Worm (Caenorhabditis elegans): ENCODE measurements around the gene pbs-1.

Gene pbs-1

ce11 chrIV:1720474-1720873 is 10.9 kb upstream of the pbs-1 start, which contains the start of gene epic-2:
TSS of gene epic-2 (plus strand) at chrIV:1720790.
- TF ChIP-seq ceh-48 (tag; optimal IDR thresholded peaks at IDR 0.05) (no peak), elt-4 (tag; optimal IDR thresholded peaks at IDR 0.05) (no peak), fkh-10 (GFP tag; optimal IDR thresholded peaks at IDR 0.05) (no peak), ttx-3 (tag; optimal IDR thresholded peaks at IDR 0.05) (no peak), gmeb-2 (tag; optimal IDR thresholded peaks at IDR 0.05) (no peak), F13H6.1 (tag; optimal IDR thresholded peaks at IDR 0.05) (no peak), mec-3 (tag; optimal IDR thresholded peaks at IDR 0.05; ENCODE audit: borderline replicate concordance) (no peak)

ce11 chrIV:1715705-1716104 is 6.2 kb upstream of the pbs-1 start:
- TF ChIP-seq nhr-11 (tag; optimal IDR thresholded peaks at IDR 0.05) (no peak), K02D7.2 (tag; optimal IDR thresholded peaks at IDR 0.05) (no peak), K09A11.1 (tag; optimal IDR thresholded peaks at IDR 0.05; ENCODE audit: insufficient read depth) (no peak), ceh-6 (GFP tag; optimal IDR thresholded peaks at IDR 0.05) (no peak), nfya-1 (tag; optimal IDR thresholded peaks at IDR 0.05) (no peak), sdc-2 (tag; optimal IDR thresholded peaks at IDR 0.05) (no peak), ceh-2 (tag; optimal IDR thresholded peaks at IDR 0.05) (no peak), lim-6 (tag; optimal IDR thresholded peaks at IDR 0.05) (no peak), nhr-232 (tag; optimal IDR thresholded peaks at IDR 0.05) (no peak), ahr-1 (tag; optimal IDR thresholded peaks at IDR 0.05) (no peak), pqm-1 (tag; optimal IDR thresholded peaks at IDR 0.05) (no peak), ceh-22 (tag; optimal IDR thresholded peaks at IDR 0.05) (no peak), ceh-14 (tag; optimal IDR thresholded peaks at IDR 0.05) (no peak), eyg-1 (tag; optimal IDR thresholded peaks at IDR 0.05) (no peak), pat-9 (tag; optimal IDR thresholded peaks at IDR 0.05) (no peak), pros-1 (tag; optimal IDR thresholded peaks at IDR 0.05) (no peak), ceh-19 (GFP tag; optimal IDR thresholded peaks at IDR 0.05) (no peak), ttx-3 (tag; optimal IDR thresholded peaks at IDR 0.05) (no peak), pha-4 (tag; optimal IDR thresholded peaks at IDR 0.05) (no peak), ceh-31 (tag; optimal IDR thresholded peaks at IDR 0.05) (no peak)

ce11 chrIV:1713618-1714017 is 4.1 kb upstream of the pbs-1 start:
- TF ChIP-seq K09A11.1 (tag; optimal IDR thresholded peaks at IDR 0.05; ENCODE audit: insufficient read depth) (no peak), dve-1 (tag; optimal IDR thresholded peaks at IDR 0.05) (no peak)

- TF ChIP-seq sdc-2 (tag; optimal IDR thresholded peaks at IDR 0.05): peak; percentile 14
- peak; percentile 86 for TF ChIP-seq ama-1 (optimal IDR thresholded peaks at IDR 0.05)
- TF ChIP-seq pqm-1 (tag; optimal IDR thresholded peaks at IDR 0.05): no peak
Observed at ce11 chrIV:1711029-1711489, 1.5 kb upstream of the pbs-1 start, which contains the start of gene rpi-2. TSS of gene rpi-2 (plus strand) at chrIV:1711262.

- TF ChIP-seq dmd-4 (tag; optimal IDR thresholded peaks at IDR 0.05; ENCODE audit: borderline replicate concordance) (no peak), ceh-45 (GFP tag; IDR thresholded peaks at IDR 0.05) (no peak), pros-1 (tag; optimal IDR thresholded peaks at IDR 0.05) (no peak), unc-55 (GFP tag; optimal IDR thresholded peaks at IDR 0.05) (no peak), fkh-6 (tag; optimal IDR thresholded peaks at IDR 0.05) (no peak), elt-4 (tag; optimal IDR thresholded peaks at IDR 0.05) (no peak)
Observed at ce11 chrIV:1710535-1710934, 990 bp upstream of the pbs-1 start.

ce11 chrIV:1709002-1709401 is 543 bp downstream of the pbs-1 start:
- TF ChIP-seq pqm-1 (tag; optimal IDR thresholded peaks at IDR 0.05) (no peak), odd-2 (tag; optimal IDR thresholded peaks at IDR 0.05) (no peak), tbx-7 (tag; optimal IDR thresholded peaks at IDR 0.05) (no peak), ceh-14 (tag; optimal IDR thresholded peaks at IDR 0.05) (no peak), syd-9 (tag; optimal IDR thresholded peaks at IDR 0.05) (no peak), ttx-3 (tag; optimal IDR thresholded peaks at IDR 0.05) (no peak), npax-4 (tag; optimal IDR thresholded peaks at IDR 0.05) (no peak), ref-2 (tag; optimal IDR thresholded peaks at IDR 0.05) (no peak), K02D7.2 (tag; optimal IDR thresholded peaks at IDR 0.05) (no peak), mec-3 (tag; optimal IDR thresholded peaks at IDR 0.05; ENCODE audit: borderline replicate concordance) (no peak), fax-1 (tag; optimal IDR thresholded peaks at IDR 0.05) (no peak), ceh-18 (tag; optimal IDR thresholded peaks at IDR 0.05) (no peak), unc-55 (GFP tag; optimal IDR thresholded peaks at IDR 0.05) (no peak), ceh-2 (tag; optimal IDR thresholded peaks at IDR 0.05) (no peak), ama-1 (optimal IDR thresholded peaks at IDR 0.05) (no peak), Y22D7AL.16 (tag; optimal IDR thresholded peaks at IDR 0.05) (no peak), sdc-2 (tag; optimal IDR thresholded peaks at IDR 0.05) (no peak), F13H6.1 (tag; optimal IDR thresholded peaks at IDR 0.05) (no peak), K09A11.1 (tag; optimal IDR thresholded peaks at IDR 0.05; ENCODE audit: insufficient read depth) (no peak)
